Fruit fly (Drosophila melanogaster) whole organism, embryonic: ENCODE measurements around the gene CG3652.

ENCODE experiments used
- BEAF-32 ChIP-seq: fragments of 200-800 bp; sonication (Bioruptor generic); optimal IDR thresholded peaks from 3 replicates; lab custom pipeline; 2017; ENCODE audit warnings: missing biosample characterization, missing genetic modification characterization, mild to moderate bottlenecking, moderate library complexity, missing genetic modification reagents
- Bgb ChIP-seq: fragments of 200-800 bp; sonication (Bioruptor generic); IDR thresholded peaks from 2 replicates; pipeline ENCODE4 v1.3.6; 2022; ENCODE audit warnings: missing biosample characterization, missing genetic modification characterization; ENCODE audit not compliant: partially characterized antibody
- CG12659 ChIP-seq: fragments of 200-800 bp; sonication (Bioruptor generic); optimal IDR thresholded peaks from 3 replicates; lab custom pipeline; 2017; ENCODE audit warnings: mild to moderate bottlenecking, missing biosample characterization, missing genetic modification reagents, missing genetic modification characterization
- CG2129 ChIP-seq: fragments of 200-800 bp; sonication (Bioruptor generic); IDR thresholded peaks from 2 replicates; pipeline ENCODE4 v1.3.6; 2022; ENCODE audit warnings: missing biosample characterization, missing genetic modification characterization; ENCODE audit not compliant: partially characterized antibody
- CG31365 ChIP-seq: fragments of 200-800 bp; sonication (Bioruptor generic); optimal IDR thresholded peaks from 2 replicates; lab custom pipeline; 2018; ENCODE audit warnings: missing biosample characterization, mild to moderate bottlenecking, missing genetic modification characterization
- CG34224 ChIP-seq: fragments of 200-800 bp; sonication (Bioruptor generic); IDR thresholded peaks from 3 replicates; pipeline ENCODE4 v1.3.6; 2022; ENCODE audit warnings: missing biosample characterization, missing genetic modification characterization; ENCODE audit not compliant: partially characterized antibody
- CG34376 ChIP-seq: fragments of 200-800 bp; sonication (Bioruptor generic); optimal IDR thresholded peaks from 2 replicates; lab custom pipeline; 2018; ENCODE audit warnings: missing biosample characterization, mild to moderate bottlenecking, missing genetic modification characterization
- CG34422 ChIP-seq: fragments of 200-800 bp; sonication (Bioruptor generic); IDR thresholded peaks from 3 replicates; pipeline ENCODE4 v1.3.6; 2022; ENCODE audit warnings: missing biosample characterization, missing genetic modification characterization
- CG42726 ChIP-seq: fragments of 200-800 bp; sonication (Bioruptor generic); IDR thresholded peaks from 2 replicates; pipeline ENCODE4 v1.3.6; 2022; ENCODE audit warnings: missing biosample characterization, missing genetic modification characterization; ENCODE audit not compliant: partially characterized antibody
- CG43689 ChIP-seq: fragments of 200-800 bp; sonication (Bioruptor generic); IDR thresholded peaks from 2 replicates; pipeline ENCODE4 v1.3.6; 2022; ENCODE audit warnings: missing biosample characterization, missing genetic modification characterization
- CG6791 ChIP-seq: fragments of 200-800 bp; sonication (Bioruptor generic); IDR thresholded peaks from 3 replicates; pipeline ENCODE4 v1.3.6; 2022; ENCODE audit warnings: missing biosample characterization, missing genetic modification characterization; ENCODE audit not compliant: partially characterized antibody
- CG9609 ChIP-seq: fragments of 200-800 bp; sonication (Bioruptor generic); optimal IDR thresholded peaks from 3 replicates; lab custom pipeline; 2016; ENCODE audit warnings: missing biosample characterization, missing genetic modification characterization
- CG9797 ChIP-seq: fragments of 200-800 bp; sonication (Bioruptor generic); optimal IDR thresholded peaks from 3 replicates; lab custom pipeline; 2018; ENCODE audit warnings: missing biosample characterization, mild to moderate bottlenecking, missing genetic modification characterization
- CkIIα-i1 ChIP-seq: fragments of 200-800 bp; sonication (Bioruptor generic); IDR thresholded peaks from 2 replicates; pipeline ENCODE4 v1.3.6; 2022; ENCODE audit warnings: missing biosample characterization, missing genetic modification characterization
- CoRest ChIP-seq: fragments of 200-800 bp; sonication (Bioruptor generic); optimal IDR thresholded peaks from 3 replicates; lab custom pipeline; 2018; ENCODE audit warnings: missing biosample characterization, mild to moderate bottlenecking, missing genetic modification characterization, moderate library complexity
- E2f2 ChIP-seq: fragments of 200-800 bp; sonication (Bioruptor generic); IDR thresholded peaks from 2 replicates; pipeline ENCODE4 v1.3.6; 2022; ENCODE audit warnings: missing biosample characterization, missing genetic modification characterization
- Ets97D ChIP-seq: fragments of 200-800 bp; sonication (Bioruptor generic); optimal IDR thresholded peaks from 3 replicates; lab custom pipeline; 2016; ENCODE audit warnings: missing biosample characterization, missing genetic modification characterization
- Fer2 ChIP-seq: fragments of 200-800 bp; sonication (Bioruptor generic); optimal IDR thresholded peaks from 2 replicates; lab custom pipeline; 2018; ENCODE audit warnings: missing biosample characterization, mild to moderate bottlenecking, missing genetic modification characterization, moderate library complexity
- HLHmδ ChIP-seq: fragments of 200-800 bp; sonication (Bioruptor generic); optimal IDR thresholded peaks from 2 replicates; lab custom pipeline; 2018; ENCODE audit warnings: missing biosample characterization, mild to moderate bottlenecking, missing genetic modification characterization, moderate library complexity
- Hmx ChIP-seq: fragments of 200-800 bp; sonication (Bioruptor generic); optimal IDR thresholded peaks from 2 replicates; lab custom pipeline; 2016; ENCODE audit warnings: missing biosample characterization, missing genetic modification characterization
- Hr39 ChIP-seq: fragments of >200 bp; optimal IDR thresholded peaks from 2 replicates; lab custom pipeline; 2017
- Hr78 ChIP-seq, 2 experiments: fragments of 200-800 bp in 1 of 2; fragments of >200 bp in 1 of 2; sonication (Bioruptor generic) in 1 of 2; optimal IDR thresholded peaks; 2 replicates each; lab custom pipeline; 2017 to 2019; ENCODE audit warnings: missing biosample characterization in 2 of 2, missing genetic modification characterization in 2 of 2, mild to moderate bottlenecking in 1 of 2, moderate library complexity in 1 of 2
- Max ChIP-seq: fragments of 200-800 bp; sonication (Bioruptor generic); optimal IDR thresholded peaks from 2 replicates; lab custom pipeline; 2016; ENCODE audit warnings: missing biosample characterization, mild to moderate bottlenecking, missing genetic modification characterization
- NC2α ChIP-seq: fragments of 200-800 bp; sonication (Bioruptor generic); optimal IDR thresholded peaks from 2 replicates; lab custom pipeline; 2016; ENCODE audit warnings: missing biosample characterization, missing genetic modification characterization
- Neu2 ChIP-seq: fragments of 200-800 bp; sonication (Bioruptor generic); optimal IDR thresholded peaks from 3 replicates; lab custom pipeline; 2016; ENCODE audit warnings: missing biosample characterization, missing genetic modification characterization, borderline replicate concordance
- Pdp1 ChIP-seq, 2 experiments: fragments of 200-800 bp; sonication (Bioruptor generic); optimal IDR thresholded peaks; 3 replicates each; lab custom pipeline; 2016; ENCODE audit warnings: missing biosample characterization in 2 of 2, missing genetic modification characterization in 2 of 2, mild to moderate bottlenecking in 1 of 2, moderate library complexity in 1 of 2
- ato ChIP-seq: fragments of 200-800 bp; sonication (Bioruptor generic); IDR thresholded peaks from 2 replicates; pipeline ENCODE4 v1.3.6; 2022; ENCODE audit warnings: missing biosample characterization, missing genetic modification characterization; ENCODE audit not compliant: partially characterized antibody
- br ChIP-seq: fragments of >200 bp; optimal IDR thresholded peaks from 2 replicates; lab custom pipeline; 2017
- corto ChIP-seq: fragments of 200-800 bp; sonication (Bioruptor generic); optimal IDR thresholded peaks from 2 replicates; lab custom pipeline; 2016; ENCODE audit warnings: missing biosample characterization, mild to moderate bottlenecking, missing genetic modification characterization, moderate library complexity
- cwo ChIP-seq: fragments of 200-800 bp; sonication (Bioruptor generic); optimal IDR thresholded peaks from 3 replicates; lab custom pipeline; 2017; ENCODE audit warnings: missing biosample characterization, missing genetic modification characterization, mild to moderate bottlenecking, moderate library complexity, missing genetic modification reagents
- ham ChIP-seq: fragments of 200-800 bp; sonication (Bioruptor generic); IDR thresholded peaks from 2 replicates; pipeline ENCODE4 v1.3.6; 2022; ENCODE audit warnings: missing biosample characterization, missing genetic modification characterization
- hth ChIP-seq: fragments of >200 bp; optimal IDR thresholded peaks from 2 replicates; lab custom pipeline; 2017; ENCODE audit warnings: inconsistent platforms
- kay ChIP-seq: fragments of 200-800 bp; sonication (Bioruptor generic); optimal IDR thresholded peaks from 2 replicates; lab custom pipeline; 2016; ENCODE audit warnings: missing biosample characterization, missing genetic modification characterization
- lov ChIP-seq, 2 experiments: fragments of 200-800 bp in 1 of 2; fragments of >200 bp in 1 of 2; sonication (Bioruptor generic) in 1 of 2; IDR thresholded peaks in 1 of 2; optimal IDR thresholded peaks in 1 of 2; 2 replicates in 1 of 2; 3 replicates in 1 of 2; pipeline versions ENCODE4 v1.3.6 to Lab custom; 2017 to 2022; ENCODE audit warnings: missing biosample characterization in 1 of 2, missing genetic modification characterization in 1 of 2
- nom ChIP-seq: fragments of 200-800 bp; sonication (Bioruptor generic); optimal IDR thresholded peaks from 2 replicates; lab custom pipeline; 2017; ENCODE audit warnings: missing biosample characterization, missing genetic modification characterization, mild to moderate bottlenecking, moderate library complexity, missing genetic modification reagents
- pfk ChIP-seq: fragments of 200-800 bp; sonication (Bioruptor generic); optimal IDR thresholded peaks from 2 replicates; lab custom pipeline; 2018; ENCODE audit warnings: missing biosample characterization, mild to moderate bottlenecking, missing genetic modification characterization, moderate library complexity
- prd ChIP-seq, 3 experiments: fragments of >200 bp in 2 of 3; fragments of 200-800 bp in 1 of 3; sonication (Bioruptor generic) in 1 of 3; optimal IDR thresholded peaks in 2 of 3; IDR thresholded peaks in 1 of 3; 2 replicates in 2 of 3; 3 replicates in 1 of 3; pipeline versions ENCODE4 v1.3.6 to Lab custom; 2017 to 2022; ENCODE audit warnings: missing biosample characterization in 1 of 3, missing genetic modification characterization in 1 of 3
- stwl ChIP-seq: fragments of 200-800 bp; sonication (Bioruptor generic); optimal IDR thresholded peaks from 3 replicates; lab custom pipeline; 2018; ENCODE audit warnings: missing biosample characterization, mild to moderate bottlenecking, missing genetic modification characterization, moderate library complexity
- sug ChIP-seq: fragments of 200-800 bp; optimal IDR thresholded peaks from 2 replicates; lab custom pipeline; 2019; ENCODE audit warnings: missing biosample characterization, mild to moderate bottlenecking, missing genetic modification characterization, moderate library complexity
- unc-4 ChIP-seq: fragments of 200-800 bp; sonication (Bioruptor generic); IDR thresholded peaks from 2 replicates; pipeline ENCODE4 v1.3.6; 2022; ENCODE audit warnings: missing biosample characterization, missing genetic modification characterization; ENCODE audit not compliant: partially characterized antibody
- vnd ChIP-seq: fragments of 200-800 bp; sonication (Bioruptor generic); IDR thresholded peaks from 3 replicates; pipeline ENCODE4 v1.3.6; 2022; ENCODE audit warnings: missing biosample characterization, missing genetic modification characterization; ENCODE audit not compliant: partially characterized antibody
- vvl ChIP-seq: fragments of 200-800 bp; sonication (Bioruptor generic); IDR thresholded peaks from 2 replicates; pipeline ENCODE4 v1.3.6; 2022; ENCODE audit warnings: missing biosample characterization, missing genetic modification characterization
- zfh1 ChIP-seq: fragments of 200-800 bp; sonication (Bioruptor generic); IDR thresholded peaks from 3 replicates; pipeline ENCODE4 v1.3.6; 2022; ENCODE audit warnings: missing biosample characterization, missing genetic modification characterization

The CG3652 gene

DNA sequence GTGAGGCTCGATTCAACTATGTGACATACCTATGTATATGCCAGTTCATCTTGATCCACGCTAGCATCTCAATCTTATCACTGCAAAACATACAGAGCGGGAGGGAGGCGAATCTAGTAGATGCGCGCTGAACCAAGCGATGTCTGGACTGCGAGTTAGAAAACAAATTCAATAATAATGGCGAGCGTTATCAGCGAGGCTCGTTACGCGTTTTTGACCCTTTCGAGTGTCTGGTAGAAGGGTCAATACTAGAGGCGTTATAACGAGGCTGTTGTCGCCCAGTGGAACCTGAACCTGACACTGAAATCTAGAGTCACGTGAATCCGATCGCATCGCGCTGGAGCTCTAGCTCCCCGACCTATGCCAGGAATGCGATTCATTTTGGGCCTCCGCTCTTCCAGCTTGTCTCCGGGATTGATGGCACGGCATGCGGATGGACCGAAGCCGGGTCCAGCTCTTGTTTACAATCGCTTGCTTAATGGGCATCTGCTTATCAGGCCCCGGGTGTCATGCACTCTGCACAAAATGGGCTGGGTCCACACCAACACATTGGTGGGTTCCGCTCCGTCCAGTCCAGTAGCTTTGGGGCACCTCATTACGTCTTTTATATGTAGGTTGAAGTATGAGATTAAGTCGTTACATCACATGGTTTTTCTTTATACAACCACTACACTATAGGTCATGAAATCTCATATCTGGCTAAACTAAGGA lies 4.1 kb downstream of the CG3652 start (continued):
- TF ChIP-seq CG34422 (GFP tag; lab: Robert Waterston, UW): no peak
- TF ChIP-seq Pdp1 (GFP tag; optimal IDR thresholded peaks at IDR 0.05; lab: Kevin White, UChicago): peak in 1 of 2 experiments; percentile 76
- TF ChIP-seq CG12659 (GFP tag; lab: Kevin White, UChicago): no peak
- no peak for TF ChIP-seq Neu2 (GFP tag; lab: Kevin White, UChicago)
- peak in 1 of 2 experiments; percentile 68 for TF ChIP-seq Hr78 (GFP tag; optimal IDR thresholded peaks at IDR 0.05; lab: Kevin White, UChicago)
- peak; percentile 94 for TF ChIP-seq cwo (GFP tag; lab: Kevin White, UChicago)
- TF ChIP-seq Fer2 (tag; lab: Kevin White, UChicago): no peak
- no peak for TF ChIP-seq Hmx
- TF ChIP-seq unc-4 (GFP tag; lab: Robert Waterston, UW): no peak
- TF ChIP-seq hth (lab: Kevin White, UChicago): no peak
- no peak for TF ChIP-seq CG31365 (tag; lab: Kevin White, UChicago)

DNA sequence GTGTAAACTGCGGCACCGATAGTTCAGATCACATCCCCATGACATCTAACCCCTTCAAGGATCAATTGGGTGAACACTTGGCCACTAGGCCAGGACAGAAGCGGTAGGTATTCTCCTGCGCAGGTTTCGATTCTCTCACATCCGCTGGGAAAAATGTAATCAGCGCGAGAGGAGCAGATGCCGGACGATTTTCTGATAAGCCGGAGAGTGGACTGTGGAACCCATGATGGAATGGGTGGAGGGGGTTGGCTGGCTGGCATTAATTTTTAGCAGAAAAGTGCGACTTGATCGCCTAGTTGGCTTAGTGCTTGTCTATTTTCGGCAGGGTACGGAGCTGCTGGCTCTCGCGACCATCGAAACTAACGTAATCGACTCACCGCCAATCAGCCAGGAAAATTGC lies 5.6 kb downstream of the CG3652 start, which contains the start of gene Tps1:
TSS of gene Tps1 (plus strand) at position 301 of the 400 bp plus-strand sequence.
- TF ChIP-seq pfk (GFP tag; lab: Kevin White, UChicago) (no peak), sug (peak; percentile 6), CG43689 (no peak), nom (peak; percentile 42), Max (GFP tag; lab: Kevin White, UChicago) (no peak), CG34376 (peak; percentile 64), corto (GFP tag; lab: Kevin White, UChicago) (no peak), CG9609 (GFP tag; lab: Kevin White, UChicago) (no peak), ham (GFP tag; lab: Robert Waterston, UW) (0 out of 2 replicates have a peak, but pooled peaks have one; percentile 12), zfh1 (GFP tag; lab: Robert Waterston, UW) (no peak)

DNA sequence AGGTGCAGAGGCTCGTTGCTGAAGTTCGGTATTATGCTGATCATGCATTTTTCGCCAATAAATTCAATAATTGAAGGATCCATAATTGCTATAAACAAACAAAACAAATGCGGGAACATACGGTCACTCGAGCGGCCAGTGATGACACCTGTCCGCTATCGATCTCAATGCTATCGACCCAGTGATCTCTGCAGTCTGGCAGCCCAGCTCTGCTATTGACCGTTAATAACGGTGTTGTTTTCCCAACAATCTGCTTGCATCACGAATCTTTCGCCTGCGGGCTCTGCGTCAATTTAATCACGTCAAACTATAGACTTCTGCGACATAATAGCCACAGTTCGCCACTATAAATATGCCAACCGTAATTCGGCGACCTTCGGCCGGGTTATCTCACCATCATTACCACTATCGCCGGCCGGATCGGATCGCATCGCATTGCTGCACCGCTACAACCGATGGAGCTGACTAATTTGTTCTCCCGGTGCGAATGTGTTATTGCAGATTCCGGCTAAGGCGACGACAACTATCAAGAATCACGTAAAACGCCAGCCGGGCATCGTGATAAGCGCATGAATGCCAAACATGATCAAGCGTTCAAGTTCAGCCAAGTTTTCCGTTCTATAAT lies 6.6 kb downstream of the CG3652 start, which contains the start of gene Psf2:
TSS of gene Psf2 (minus strand) at position 431 of the 625 bp plus-strand sequence.
- TF ChIP-seq CG2129 (GFP tag; lab: Robert Waterston, UW) (0 out of 2 replicates have a peak, but pooled peaks have one; percentile 21), CG6791 (peak; percentile 76), CG34224 (GFP tag; lab: Robert Waterston, UW) (peak; percentile 65; the same call in 2 of the 3 replicates), prd (optimal IDR thresholded peaks at IDR 0.05; lab: Kevin White, UChicago) (no peak), prd (GFP tag; IDR thresholded peaks at IDR 0.05; lab: Robert Waterston, UW) (0 out of 3 replicates have a peak, but pooled peaks have one; percentile 35), Bgb (GFP tag; lab: Robert Waterston, UW) (peak; percentile 66), vnd (GFP tag; lab: Robert Waterston, UW) (peak; percentile 45; the same call in 2 of the 3 replicates), vvl (GFP tag; lab: Robert Waterston, UW) (0 out of 2 replicates have a peak, but pooled peaks have one; percentile 27), stwl (peak; percentile 57), CG42726 (peak; percentile 49; the same call in 1 of the 2 replicates), ato (GFP tag; lab: Robert Waterston, UW) (peak; percentile 56), NC2α (no peak), Ets97D (GFP tag; lab: Kevin White, UChicago) (peak; percentile 71), BEAF-32 (peak; percentile 67), CoRest (tag; lab: Kevin White, UChicago) (peak; percentile 51), lov (optimal IDR thresholded peaks at IDR 0.05; lab: Kevin White, UChicago) (no peak), lov (GFP tag; IDR thresholded peaks at IDR 0.05; lab: Robert Waterston, UW) (0 out of 3 replicates have a peak, but pooled peaks have one; percentile 24), E2f2 (peak; percentile 71), HLHmδ (GFP tag; lab: Kevin White, UChicago) (no peak), Pdp1 (GFP tag; optimal IDR thresholded peaks at IDR 0.05; lab: Kevin White, UChicago) (peak in 1 of 2 experiments; percentile 37), CkIIα-i1 (GFP tag; lab: Robert Waterston, UW) (no peak), br (lab: Kevin White, UChicago) (no peak), Hr39 (lab: Kevin White, UChicago) (no peak), CG9797 (GFP tag; lab: Kevin White, UChicago) (peak; percentile 69), kay (GFP tag; lab: Kevin White, UChicago) (no peak)
